Worm (Caenorhabditis elegans) whole organism, mixed stage, embryonic: Measurements from ENCODE around the gene ifet-1.

Experiments used
- M03D4.4 ChIP-seq: sonication (generic microtip); optimal IDR thresholded peaks from 2 replicates; lab custom pipeline; 2017; ENCODE audit warnings: mild to moderate bottlenecking, missing genetic modification characterization, missing compliant biosample characterization
- blmp-1 ChIP-seq: fragments of 150-350 bp; optimal IDR thresholded peaks from 2 replicates; lab custom pipeline; 2014; ENCODE audit warnings: missing biosample characterization, missing genetic modification characterization
- ceh-39 ChIP-seq: fragments of 150-350 bp; optimal IDR thresholded peaks from 2 replicates; lab custom pipeline; 2014; ENCODE audit warnings: missing biosample characterization, missing genetic modification characterization
- ceh-43 ChIP-seq: fragments of 200-800 bp; sonication (Bioruptor generic); optimal IDR thresholded peaks from 2 replicates; lab custom pipeline; 2018; ENCODE audit warnings: mild to moderate bottlenecking, missing genetic modification characterization, moderate library complexity, missing compliant biosample characterization
- ceh-83 ChIP-seq: fragments of 200-800 bp; sonication (Bioruptor generic); optimal IDR thresholded peaks from 2 replicates; lab custom pipeline; 2018; ENCODE audit warnings: mild to moderate bottlenecking, missing genetic modification characterization, missing compliant biosample characterization
- ces-1 ChIP-seq: fragments of 150-350 bp; optimal IDR thresholded peaks from 2 replicates; lab custom pipeline; 2014; ENCODE audit warnings: missing biosample characterization, missing genetic modification reagents, missing genetic modification characterization
- cnd-1 ChIP-seq: fragments of 200-800 bp; sonication (Bioruptor generic); optimal IDR thresholded peaks from 2 replicates; lab custom pipeline; 2018; ENCODE audit warnings: mild to moderate bottlenecking, missing genetic modification characterization, missing compliant biosample characterization
- drap-1 ChIP-seq: fragments of 200-800 bp; sonication (Bioruptor generic); optimal IDR thresholded peaks from 3 replicates; lab custom pipeline; 2018; ENCODE audit warnings: mild to moderate bottlenecking, missing genetic modification characterization, missing compliant biosample characterization
- elt-1 ChIP-seq: sonication (generic microtip); optimal IDR thresholded peaks from 2 replicates; lab custom pipeline; 2017; ENCODE audit warnings: missing genetic modification characterization, mild to moderate bottlenecking, missing compliant biosample characterization, antibody characterized with exemption, moderate library complexity, borderline replicate concordance; ENCODE audit not compliant: insufficient read depth
- elt-3 ChIP-seq: fragments of 150-350 bp; optimal IDR thresholded peaks from 2 replicates; lab custom pipeline; 2014; ENCODE audit warnings: missing biosample characterization, missing genetic modification characterization
- flh-1 ChIP-seq: fragments of 200-800 bp; sonication (Bioruptor generic); optimal IDR thresholded peaks from 2 replicates; lab custom pipeline; 2018; ENCODE audit warnings: mild to moderate bottlenecking, missing genetic modification characterization, moderate library complexity, missing compliant biosample characterization
- ham-2 ChIP-seq: fragments of 200-800 bp; sonication (Bioruptor generic); optimal IDR thresholded peaks from 2 replicates; lab custom pipeline; 2018; ENCODE audit warnings: mild to moderate bottlenecking, missing genetic modification characterization, missing compliant biosample characterization
- hlh-1 ChIP-seq: fragments of 150-350 bp; optimal IDR thresholded peaks from 2 replicates; lab custom pipeline; 2014; ENCODE audit warnings: missing biosample characterization, missing genetic modification reagents, missing genetic modification characterization
- lin-13 ChIP-seq: fragments of 150-350 bp; optimal IDR thresholded peaks from 2 replicates; lab custom pipeline; 2014; ENCODE audit warnings: missing biosample characterization, missing genetic modification characterization
- lin-32 ChIP-seq: fragments of 200-800 bp; sonication (Bioruptor generic); optimal IDR thresholded peaks from 2 replicates; lab custom pipeline; 2018; ENCODE audit warnings: mild to moderate bottlenecking, missing genetic modification characterization, missing compliant biosample characterization
- lsy-2 ChIP-seq: fragments of 150-350 bp; optimal IDR thresholded peaks from 2 replicates; lab custom pipeline; 2014; ENCODE audit warnings: missing biosample characterization, missing genetic modification characterization
- mab-5 ChIP-seq: fragments of 150-350 bp; optimal IDR thresholded peaks from 2 replicates; lab custom pipeline; 2014; ENCODE audit warnings: missing biosample characterization, missing genetic modification characterization
- mep-1 ChIP-seq: fragments of 150-350 bp; optimal IDR thresholded peaks from 2 replicates; lab custom pipeline; 2017; ENCODE audit warnings: missing biosample characterization, missing genetic modification reagents, missing genetic modification characterization, inconsistent platforms
- mls-2 ChIP-seq: sonication (generic microtip); optimal IDR thresholded peaks from 2 replicates; lab custom pipeline; 2016; ENCODE audit warnings: mild to moderate bottlenecking, missing genetic modification characterization, moderate library complexity, missing compliant biosample characterization
- nhr-12 ChIP-seq: fragments of 150-350 bp; optimal IDR thresholded peaks from 2 replicates; lab custom pipeline; 2014; ENCODE audit warnings: missing biosample characterization, missing genetic modification characterization
- nhr-2 ChIP-seq: fragments of 150-350 bp; optimal IDR thresholded peaks from 2 replicates; lab custom pipeline; 2014; ENCODE audit warnings: missing biosample characterization, missing genetic modification characterization
- nhr-237 ChIP-seq: fragments of 150-350 bp; optimal IDR thresholded peaks from 2 replicates; lab custom pipeline; 2014; ENCODE audit warnings: missing biosample characterization, missing genetic modification characterization
- nhr-28 ChIP-seq: fragments of 150-350 bp; optimal IDR thresholded peaks from 2 replicates; lab custom pipeline; 2014; ENCODE audit warnings: missing biosample characterization, missing genetic modification characterization
- nhr-76 ChIP-seq: sonication (generic microtip); optimal IDR thresholded peaks from 2 replicates; lab custom pipeline; 2017; ENCODE audit warnings: missing biosample characterization, missing genetic modification characterization
- pha-4 ChIP-seq: fragments of 150-350 bp; optimal IDR thresholded peaks from 2 replicates; lab custom pipeline; 2018; ENCODE audit warnings: missing biosample characterization, missing genetic modification reagents, missing genetic modification characterization
- sem-2 ChIP-seq: fragments of 200-800 bp; sonication (Bioruptor generic); optimal IDR thresholded peaks from 2 replicates; lab custom pipeline; 2018; ENCODE audit warnings: mild to moderate bottlenecking, missing genetic modification characterization, missing compliant biosample characterization
- snpc-4 ChIP-seq: fragments of 150-350 bp; optimal IDR thresholded peaks from 2 replicates; lab custom pipeline; 2014; ENCODE audit warnings: missing biosample characterization, missing genetic modification characterization
- sptf-1 ChIP-seq: sonication (generic microtip); optimal IDR thresholded peaks from 2 replicates; lab custom pipeline; 2017; ENCODE audit warnings: mild to moderate bottlenecking, missing genetic modification characterization, moderate library complexity, missing compliant biosample characterization
- tbx-8 ChIP-seq: fragments of 200-800 bp; sonication (Bioruptor generic); optimal IDR thresholded peaks from 2 replicates; lab custom pipeline; 2018; ENCODE audit warnings: mild to moderate bottlenecking, missing genetic modification characterization, moderate library complexity, missing compliant biosample characterization
- unc-120 ChIP-seq: sonication (generic microtip); optimal IDR thresholded peaks from 2 replicates; lab custom pipeline; 2017; ENCODE audit warnings: missing genetic modification characterization, missing compliant biosample characterization; ENCODE audit not compliant: poor library complexity, severe bottlenecking
- zip-8 ChIP-seq: fragments of 150-350 bp; optimal IDR thresholded peaks from 2 replicates; lab custom pipeline; 2014; ENCODE audit warnings: missing biosample characterization, missing genetic modification characterization
- ztf-11 ChIP-seq: fragments of 150-350 bp; optimal IDR thresholded peaks from 2 replicates; lab custom pipeline; 2014; ENCODE audit warnings: missing biosample characterization, missing genetic modification characterization

Gene ifet-1

ce11 chrIII:4487271-4487670 lies 12.3 kb upstream of the ifet-1 start:
- TF ChIP-seq ces-1 (no peak), ceh-39 (tag; lab: Kevin White, UChicago) (no peak), nhr-76 (tag; lab: Kevin White, UChicago) (no peak), drap-1 (GFP tag; lab: Kevin White, UChicago) (no peak), lin-32 (no peak), ham-2 (GFP tag; lab: Kevin White, UChicago) (no peak), flh-1 (GFP tag; lab: Kevin White, UChicago) (no peak), nhr-2 (tag; lab: Kevin White, UChicago) (no peak), sem-2 (GFP tag; lab: Kevin White, UChicago) (no peak), mls-2 (no peak)

ce11 chrIII:4482986-4483385 lies 8.0 kb upstream of the ifet-1 start:
- TF ChIP-seq unc-120 (no peak), pha-4 (tag; lab: Kevin White, UChicago) (no peak), M03D4.4 (tag; lab: Kevin White, UChicago) (no peak), drap-1 (GFP tag; lab: Kevin White, UChicago) (no peak), flh-1 (GFP tag; lab: Kevin White, UChicago) (no peak)

ce11 chrIII:4481787-4482186 lies 6.8 kb upstream of the ifet-1 start:
- no peak for TF ChIP-seq hlh-1 (tag; lab: Kevin White, UChicago)
- TF ChIP-seq pha-4 (tag; lab: Kevin White, UChicago), result no peak
- peak; percentile 97 for TF ChIP-seq zip-8 (tag; lab: Kevin White, UChicago)
- TF ChIP-seq blmp-1 (tag; lab: Kevin White, UChicago), result no peak
- no peak for TF ChIP-seq ceh-39 (tag; lab: Kevin White, UChicago)

ce11 chrIII:4477472-4477871 lies 2.5 kb upstream of the ifet-1 start, which contains the start of gene ins-17:
Gene ins-17 (minus strand): TSS chrIII:4477572.
- no peak for TF ChIP-seq nhr-12 (tag; lab: Kevin White, UChicago)
- no peak for TF ChIP-seq mep-1 (tag; lab: Kevin White, UChicago)
- no peak for TF ChIP-seq nhr-28 (tag; lab: Kevin White, UChicago)

ce11 chrIII:4476806-4477205 lies 1.9 kb upstream of the ifet-1 start:
- no peak for TF ChIP-seq blmp-1 (tag; lab: Kevin White, UChicago)
- no peak for TF ChIP-seq nhr-12 (tag; lab: Kevin White, UChicago)
- TF ChIP-seq lin-13 (tag; lab: Kevin White, UChicago), result no peak
- no peak for TF ChIP-seq tbx-8 (GFP tag; lab: Kevin White, UChicago)
- TF ChIP-seq sptf-1 (tag; lab: Kevin White, UChicago), result no peak
- TF ChIP-seq nhr-237 (tag; lab: Kevin White, UChicago), result no peak
- no peak for TF ChIP-seq flh-1 (GFP tag; lab: Kevin White, UChicago)
- TF ChIP-seq sem-2 (GFP tag; lab: Kevin White, UChicago), result no peak
- no peak for TF ChIP-seq lsy-2 (tag; lab: Kevin White, UChicago)
- no peak for TF ChIP-seq elt-1 (tag; lab: Kevin White, UChicago)
- TF ChIP-seq nhr-76 (tag; lab: Kevin White, UChicago), result no peak
- no peak for TF ChIP-seq mep-1 (tag; lab: Kevin White, UChicago)

ce11 chrIII:4476313-4476712 lies 1.4 kb upstream of the ifet-1 start:
- TF ChIP-seq lin-13 (tag; lab: Kevin White, UChicago) (no peak), ceh-43 (GFP tag; lab: Kevin White, UChicago) (no peak), ceh-83 (GFP tag; lab: Kevin White, UChicago) (no peak), elt-3 (no peak), flh-1 (GFP tag; lab: Kevin White, UChicago) (no peak), ztf-11 (no peak), cnd-1 (no peak), tbx-8 (GFP tag; lab: Kevin White, UChicago) (no peak), nhr-237 (tag; lab: Kevin White, UChicago) (no peak), blmp-1 (tag; lab: Kevin White, UChicago) (no peak), ces-1 (no peak), snpc-4 (tag; lab: Kevin White, UChicago) (no peak), ham-2 (GFP tag; lab: Kevin White, UChicago) (no peak), elt-1 (tag; lab: Kevin White, UChicago) (no peak), nhr-28 (tag; lab: Kevin White, UChicago) (no peak), pha-4 (tag; lab: Kevin White, UChicago) (no peak), mab-5 (tag; lab: Kevin White, UChicago) (no peak), zip-8 (tag; lab: Kevin White, UChicago) (no peak), drap-1 (GFP tag; lab: Kevin White, UChicago) (no peak), ceh-39 (tag; lab: Kevin White, UChicago) (no peak)
